Worm (Caenorhabditis elegans) whole organism, L3 larva: ENCODE results near the gene F27B3.8.

Experiments
- ZK546.5 ChIP-seq: sonication (generic microtip); optimal IDR thresholded peaks from 2 replicates; lab custom pipeline; 2017; ENCODE audit warnings: missing biosample characterization, missing genetic modification characterization
- ama-1 ChIP-seq: fragments of 150-350 bp; optimal IDR thresholded peaks from 2 replicates; lab custom pipeline; 2018
- nhr-237 ChIP-seq: fragments of 150-350 bp; optimal IDR thresholded peaks from 2 replicates; lab custom pipeline; 2014; ENCODE audit warnings: missing biosample characterization, missing genetic modification characterization
- pha-4 ChIP-seq: fragments of 150-350 bp; optimal IDR thresholded peaks from 2 replicates; lab custom pipeline; 2014; ENCODE audit warnings: missing biosample characterization, missing genetic modification reagents, missing genetic modification characterization
- sea-2 ChIP-seq: fragments of 150-350 bp; sonication (generic microtip); optimal IDR thresholded peaks from 4 replicates; lab custom pipeline; 2014; ENCODE audit warnings: missing biosample characterization, missing genetic modification reagents, missing genetic modification characterization
- snpc-4 ChIP-seq: fragments of 150-350 bp; optimal IDR thresholded peaks from 2 replicates; lab custom pipeline; 2014; ENCODE audit warnings: missing biosample characterization, missing genetic modification characterization
- zag-1 ChIP-seq: fragments of 150-350 bp; optimal IDR thresholded peaks from 2 replicates; lab custom pipeline; 2014; ENCODE audit warnings: missing biosample characterization, missing genetic modification characterization

ce11 chrIII:6607067-6607466, 27.6 kb downstream of the F27B3.8 start:
- no peak for TF ChIP-seq zag-1 (tag; lab: Kevin White, UChicago)
- TF ChIP-seq sea-2 (GFP tag; lab: Kevin White, UChicago): no peak
- no peak for TF ChIP-seq snpc-4 (tag; lab: Kevin White, UChicago)
- peak; percentile 45 for TF ChIP-seq ama-1
- TF ChIP-seq nhr-237: no peak
- TF ChIP-seq ZK546.5 (tag; lab: Kevin White, UChicago): no peak
- no peak for TF ChIP-seq pha-4 (tag; lab: Kevin White, UChicago)
